Worm (Caenorhabditis elegans): ENCODE data around the gene tbx-2.

The tbx-2 gene

ce11 chrIII:5150980-5151379 lies 14.9 kb upstream of the tbx-2 start:
- no peak for TF ChIP-seq klf-2 (GFP tag; conservative IDR thresholded peaks at IDR 0.05)
- TF ChIP-seq cog-1 (tag; optimal IDR thresholded peaks at IDR 0.05): no peak

- TF ChIP-seq flt-1 (GFP tag; IDR thresholded peaks at IDR 0.05): no peak
- TF ChIP-seq T22C8.4 (GFP tag; IDR thresholded peaks at IDR 0.05): no peak
- TF ChIP-seq med-1 (GFP tag; optimal IDR thresholded peaks at IDR 0.05; ENCODE audit: insufficient read depth): no peak
- TF ChIP-seq ztf-23 (GFP tag; IDR thresholded peaks at IDR 0.05): no peak
- no peak for TF ChIP-seq ztf-29 (GFP tag; IDR thresholded peaks at IDR 0.05)
- no peak for TF ChIP-seq tab-1 (GFP tag; IDR thresholded peaks at IDR 0.05)
- TF ChIP-seq klf-2 (GFP tag; conservative IDR thresholded peaks at IDR 0.05): no peak
Measured at ce11 chrIII:5150012-5150411, 13.9 kb upstream of the tbx-2 start.

DNA sequence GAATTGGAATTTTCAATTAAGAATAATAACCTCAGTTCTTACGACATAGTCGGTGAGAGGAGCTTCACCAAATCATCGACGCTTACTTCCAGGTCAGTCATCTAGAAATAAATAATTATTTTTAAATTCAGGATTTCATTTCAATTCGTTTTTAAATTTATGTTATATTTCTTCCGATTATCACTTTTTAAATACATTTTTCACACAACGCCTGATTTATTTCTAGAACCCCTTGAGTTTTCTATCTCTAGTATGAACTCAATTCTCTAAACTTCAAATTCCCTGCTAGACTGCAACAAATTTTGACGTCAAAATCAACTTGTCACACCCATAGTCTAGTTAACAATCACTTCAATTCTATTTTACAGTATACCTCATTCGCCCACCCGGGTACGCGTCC lies 13.4 kb upstream of the tbx-2 start, which contains the start of gene Y54H5A.2:
Gene Y54H5A.2, minus strand, starts transcription at position 101 of the 400 bp plus-strand sequence.
- TF ChIP-seq klf-2 (GFP tag; conservative IDR thresholded peaks at IDR 0.05) (no peak), ztf-29 (GFP tag; IDR thresholded peaks at IDR 0.05) (no peak), flt-1 (GFP tag; IDR thresholded peaks at IDR 0.05) (no peak), cog-1 (tag; optimal IDR thresholded peaks at IDR 0.05) (no peak), ref-1 (GFP tag; conservative IDR thresholded peaks at IDR 0.05) (no peak), tab-1 (GFP tag; IDR thresholded peaks at IDR 0.05) (no peak), med-1 (GFP tag; optimal IDR thresholded peaks at IDR 0.05; ENCODE audit: insufficient read depth) (no peak), T22C8.4 (GFP tag; IDR thresholded peaks at IDR 0.05) (no peak), ztf-23 (GFP tag; IDR thresholded peaks at IDR 0.05) (no peak)

DNA sequence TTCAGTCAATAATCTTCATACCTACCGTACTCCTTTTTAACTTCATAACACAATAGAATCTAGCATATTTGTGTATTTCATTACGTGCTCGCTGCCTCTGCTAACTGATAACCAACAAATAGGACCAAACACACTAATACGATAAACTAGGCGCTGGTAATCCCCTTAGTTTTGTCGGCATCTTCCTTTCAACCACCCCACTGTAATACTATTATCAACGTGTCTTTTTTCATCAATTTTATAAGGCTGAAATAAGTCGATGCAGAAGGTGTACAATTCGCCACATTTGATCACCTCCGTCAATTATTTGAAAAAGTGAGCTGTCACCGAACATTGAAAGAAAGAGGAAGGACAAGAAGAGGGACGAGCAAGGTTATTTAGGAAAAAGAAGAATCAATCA lies 11.3 kb upstream of the tbx-2 start:
- TF ChIP-seq ztf-29 (GFP tag; IDR thresholded peaks at IDR 0.05) (no peak), klf-2 (GFP tag; conservative IDR thresholded peaks at IDR 0.05) (no peak), ztf-23 (GFP tag; IDR thresholded peaks at IDR 0.05) (no peak), ref-1 (GFP tag; conservative IDR thresholded peaks at IDR 0.05) (no peak), med-1 (GFP tag; optimal IDR thresholded peaks at IDR 0.05; ENCODE audit: insufficient read depth) (no peak), cog-1 (tag; optimal IDR thresholded peaks at IDR 0.05) (no peak)

DNA sequence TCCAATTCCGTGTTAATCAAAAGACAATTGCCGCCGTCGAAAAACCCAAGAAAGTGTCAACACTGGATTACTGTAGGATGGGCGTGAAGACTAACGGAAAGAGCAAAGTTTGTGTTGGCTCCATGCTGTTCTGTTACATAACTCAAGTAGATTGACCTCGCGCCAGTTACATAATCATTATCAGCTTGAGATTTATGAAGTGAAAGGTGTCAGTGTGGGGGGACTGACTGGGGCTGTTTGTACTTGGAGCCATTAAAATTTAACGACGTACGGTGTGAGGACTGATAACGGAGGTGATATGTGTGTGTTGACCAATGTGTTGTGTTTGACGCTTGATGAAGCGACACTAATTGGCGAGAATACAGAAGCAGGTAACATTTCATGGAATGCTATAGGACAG lies 10.7 kb upstream of the tbx-2 start:
- TF ChIP-seq ref-1 (GFP tag; conservative IDR thresholded peaks at IDR 0.05) (no peak), T22C8.4 (GFP tag; IDR thresholded peaks at IDR 0.05) (no peak), klf-2 (GFP tag; conservative IDR thresholded peaks at IDR 0.05) (no peak), ztf-23 (GFP tag; IDR thresholded peaks at IDR 0.05) (no peak), med-1 (GFP tag; optimal IDR thresholded peaks at IDR 0.05; ENCODE audit: insufficient read depth) (no peak), flt-1 (GFP tag; IDR thresholded peaks at IDR 0.05) (no peak), ztf-29 (GFP tag; IDR thresholded peaks at IDR 0.05) (no peak), tab-1 (GFP tag; IDR thresholded peaks at IDR 0.05) (no peak), cog-1 (tag; optimal IDR thresholded peaks at IDR 0.05) (no peak)

DNA sequence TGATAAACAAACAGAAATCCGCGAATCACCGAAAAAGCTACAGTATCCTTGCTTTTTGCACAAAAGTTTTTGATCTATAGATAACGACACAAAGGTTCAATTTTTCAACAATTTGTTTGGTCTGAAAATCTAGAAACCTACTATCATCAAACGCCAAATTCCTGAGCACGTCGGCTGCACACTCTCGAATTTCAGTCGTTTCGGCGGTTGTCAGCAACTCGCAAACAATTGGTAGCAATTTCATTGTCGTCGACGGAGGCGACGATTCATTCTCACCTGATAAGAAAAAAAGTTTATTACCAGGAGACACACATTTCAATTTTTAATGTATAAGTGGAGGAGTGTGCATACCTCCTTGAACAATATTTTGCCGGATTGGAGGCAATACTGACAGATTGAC lies 9.8 kb upstream of the tbx-2 start:
- TF ChIP-seq tab-1 (GFP tag; IDR thresholded peaks at IDR 0.05) (no peak), T22C8.4 (GFP tag; IDR thresholded peaks at IDR 0.05) (no peak), flt-1 (GFP tag; IDR thresholded peaks at IDR 0.05) (no peak), ztf-29 (GFP tag; IDR thresholded peaks at IDR 0.05) (no peak), med-1 (GFP tag; optimal IDR thresholded peaks at IDR 0.05; ENCODE audit: insufficient read depth) (no peak), cog-1 (tag; optimal IDR thresholded peaks at IDR 0.05) (no peak), ref-1 (GFP tag; conservative IDR thresholded peaks at IDR 0.05) (no peak), ztf-23 (GFP tag; IDR thresholded peaks at IDR 0.05) (no peak), klf-2 (GFP tag; conservative IDR thresholded peaks at IDR 0.05) (no peak)

ce11 chrIII:5144169-5144568 lies 8.1 kb upstream of the tbx-2 start:
- TF ChIP-seq ztf-23 (GFP tag; IDR thresholded peaks at IDR 0.05) (no peak), klf-2 (GFP tag; conservative IDR thresholded peaks at IDR 0.05) (no peak), flt-1 (GFP tag; IDR thresholded peaks at IDR 0.05) (no peak), cog-1 (tag; optimal IDR thresholded peaks at IDR 0.05) (no peak), T22C8.4 (GFP tag; IDR thresholded peaks at IDR 0.05) (no peak), ztf-29 (GFP tag; IDR thresholded peaks at IDR 0.05) (no peak), ref-1 (GFP tag; conservative IDR thresholded peaks at IDR 0.05) (no peak), med-1 (GFP tag; optimal IDR thresholded peaks at IDR 0.05; ENCODE audit: insufficient read depth) (no peak), tab-1 (GFP tag; IDR thresholded peaks at IDR 0.05) (no peak)

- TF ChIP-seq T22C8.4 (GFP tag; IDR thresholded peaks at IDR 0.05): no peak
Measured at ce11 chrIII:5143520-5143919, 7.4 kb upstream of the tbx-2 start.

DNA sequence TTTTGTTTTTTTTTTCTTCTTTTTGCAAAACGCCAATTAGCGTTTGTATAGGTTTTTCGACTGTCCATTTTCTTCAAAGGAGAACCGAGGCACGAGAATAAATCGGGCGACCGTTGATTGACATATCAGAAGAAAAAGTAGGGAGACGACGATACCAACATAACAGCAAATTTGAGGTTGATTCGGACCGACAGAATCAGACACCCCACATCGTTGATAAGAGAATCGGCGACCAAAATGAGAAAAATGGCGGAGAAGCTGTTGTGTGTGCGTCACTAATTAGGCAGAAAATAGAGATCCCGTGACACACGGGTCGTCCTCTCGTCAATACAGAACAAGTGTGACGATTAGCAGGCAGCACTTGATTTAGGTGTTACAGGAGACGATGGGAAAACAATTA lies 5.8 kb upstream of the tbx-2 start:
- TF ChIP-seq ztf-29 (GFP tag; IDR thresholded peaks at IDR 0.05) (no peak), T22C8.4 (GFP tag; IDR thresholded peaks at IDR 0.05) (no peak), med-1 (GFP tag; optimal IDR thresholded peaks at IDR 0.05; ENCODE audit: insufficient read depth) (no peak), cog-1 (tag; optimal IDR thresholded peaks at IDR 0.05) (no peak), ref-1 (GFP tag; conservative IDR thresholded peaks at IDR 0.05) (no peak), klf-2 (GFP tag; conservative IDR thresholded peaks at IDR 0.05) (no peak), ztf-23 (GFP tag; IDR thresholded peaks at IDR 0.05) (no peak), tab-1 (GFP tag; IDR thresholded peaks at IDR 0.05) (no peak), flt-1 (GFP tag; IDR thresholded peaks at IDR 0.05) (no peak)

DNA sequence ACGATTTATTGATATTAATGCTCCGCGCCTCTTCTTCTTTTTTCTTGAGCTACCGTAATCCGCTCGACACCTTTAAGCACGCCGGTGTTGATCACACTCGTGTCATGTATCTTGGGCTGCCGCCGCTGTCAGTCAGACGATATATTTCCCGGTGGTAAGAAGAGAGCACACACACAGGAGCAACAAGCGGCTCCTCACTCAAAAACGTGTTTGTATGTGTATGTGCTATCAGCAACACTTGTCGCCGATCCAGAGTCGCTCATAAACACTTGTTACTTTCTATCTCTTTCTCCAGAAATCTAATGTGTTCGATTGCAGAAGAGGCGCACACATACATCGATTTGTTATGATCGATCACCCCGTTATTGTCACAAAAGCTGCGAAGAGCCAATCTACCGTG lies 4.5 kb upstream of the tbx-2 start:
- TF ChIP-seq T22C8.4 (GFP tag; IDR thresholded peaks at IDR 0.05) (0 out of 2 replicates have a peak, but pooled peaks have one; percentile 21), med-1 (GFP tag; optimal IDR thresholded peaks at IDR 0.05; ENCODE audit: insufficient read depth) (no peak)

- no peak for TF ChIP-seq klf-2 (GFP tag; conservative IDR thresholded peaks at IDR 0.05)
- no peak for TF ChIP-seq flt-1 (GFP tag; IDR thresholded peaks at IDR 0.05)
- 0 out of 2 replicates have a peak, but pooled peaks have one; percentile 17 for TF ChIP-seq ref-1 (GFP tag; conservative IDR thresholded peaks at IDR 0.05)
- TF ChIP-seq T22C8.4 (GFP tag; IDR thresholded peaks at IDR 0.05): no peak
- TF ChIP-seq ztf-23 (GFP tag; IDR thresholded peaks at IDR 0.05): no peak
- TF ChIP-seq tab-1 (GFP tag; IDR thresholded peaks at IDR 0.05): no peak
- no peak for TF ChIP-seq ztf-29 (GFP tag; IDR thresholded peaks at IDR 0.05)
Measured at ce11 chrIII:5139768-5140167, 3.7 kb upstream of the tbx-2 start.

Data from whole organism, midembryonic.